Fruit fly (Drosophila melanogaster): ENCODE measurements around the gene CG15385.

Gene CG15385

dm6 chr2L:2180120-2180539 lies 32.2 kb downstream of the CG15385 start (continued):
- TF ChIP-seq klu (GFP tag; IDR thresholded peaks at IDR 0.05) (peak; percentile 64), CG12236 (GFP tag; optimal IDR thresholded peaks at IDR 0.05) (peak; percentile 44), h (optimal IDR thresholded peaks at IDR 0.05) (no peak), yki (optimal IDR thresholded peaks at IDR 0.05) (no peak), Usf (GFP tag; optimal IDR thresholded peaks at IDR 0.05) (peak; percentile 47), B-H2 (GFP tag; optimal IDR thresholded peaks at IDR 0.05) (no peak), Bdp1 (GFP tag; optimal IDR thresholded peaks at IDR 0.05) (peak; percentile 61), CG1832 (GFP tag; optimal IDR thresholded peaks at IDR 0.05) (no peak), CG14710 (tag; optimal IDR thresholded peaks at IDR 0.05) (peak; percentile 92), nom (GFP tag; optimal IDR thresholded peaks at IDR 0.05) (peak; percentile 78), Atf-2 (GFP tag; optimal IDR thresholded peaks at IDR 0.05) (peak; percentile 61), CG11696 (GFP tag; IDR thresholded peaks at IDR 0.05) (peak; percentile 85), CG3163 (GFP tag; optimal IDR thresholded peaks at IDR 0.05) (peak; percentile 9), Neu2 (GFP tag; optimal IDR thresholded peaks at IDR 0.05; ENCODE audit: borderline replicate concordance) (no peak), CG10543 (GFP tag; optimal IDR thresholded peaks at IDR 0.05) (peak; percentile 10), CG10565 (GFP tag; optimal IDR thresholded peaks at IDR 0.05) (peak; percentile 42), CG12104 (GFP tag; optimal IDR thresholded peaks at IDR 0.05) (peak; percentile 74), Ptx1 (GFP tag; IDR thresholded peaks at IDR 0.05) (peak; percentile 92), CG30403 (GFP tag; optimal IDR thresholded peaks at IDR 0.05) (peak; percentile 88), Hmx (GFP tag; optimal IDR thresholded peaks at IDR 0.05) (peak; percentile 49), zen (tag; optimal IDR thresholded peaks at IDR 0.05) (peak; percentile 93), CG9932 (GFP tag; IDR thresholded peaks at IDR 0.05) (peak; percentile 73), CG17802 (tag; optimal IDR thresholded peaks at IDR 0.05) (peak; percentile 75), Gug (GFP tag; IDR thresholded peaks at IDR 0.05) (peak; percentile 70), Hey (tag; optimal IDR thresholded peaks at IDR 0.05) (no peak), tup (GFP tag; optimal IDR thresholded peaks at IDR 0.05) (peak; percentile 68), Aef1 (GFP tag; IDR thresholded peaks at IDR 0.05) (peak; percentile 80), sim (GFP tag; IDR thresholded peaks at IDR 0.05) (peak; percentile 76), da (GFP tag; optimal IDR thresholded peaks at IDR 0.05) (peak; percentile 51), jigr1 (GFP tag; IDR thresholded peaks at IDR 0.05) (peak; percentile 80), CG17912 (GFP tag; optimal IDR thresholded peaks at IDR 0.05) (no peak), danr (GFP tag; IDR thresholded peaks at IDR 0.05) (peak; percentile 70), stwl (tag; optimal IDR thresholded peaks at IDR 0.05) (no peak), Lpt (GFP tag; optimal IDR thresholded peaks at IDR 0.05) (no peak), CG13296 (GFP tag; optimal IDR thresholded peaks at IDR 0.05) (peak; percentile 72), gt (GFP tag; IDR thresholded peaks at IDR 0.05) (peak; percentile 67), Eip74EF (GFP tag; optimal IDR thresholded peaks at IDR 0.05) (peak in 1 of 2 experiments; percentile 92), NC2β (GFP tag; optimal IDR thresholded peaks at IDR 0.05) (peak; percentile 79), CG9727 (GFP tag; optimal IDR thresholded peaks at IDR 0.05) (peak; percentile 89), exex (tag; optimal IDR thresholded peaks at IDR 0.05) (peak; percentile 52), CG10462 (GFP tag; optimal IDR thresholded peaks at IDR 0.05) (peak; percentile 54), dmrt99B (tag; optimal IDR thresholded peaks at IDR 0.05) (peak; percentile 96), CG17568 (GFP tag; optimal IDR thresholded peaks at IDR 0.05) (peak; percentile 81), Fer3 (tag; optimal IDR thresholded peaks at IDR 0.05) (peak; percentile 88), dati (GFP tag; IDR thresholded peaks at IDR 0.05) (peak; percentile 89), ash1 (GFP tag; optimal IDR thresholded peaks at IDR 0.05) (no peak), ERR (GFP tag; optimal IDR thresholded peaks at IDR 0.05) (peak; percentile 59), HLHmδ (GFP tag; optimal IDR thresholded peaks at IDR 0.05) (no peak), CG18599 (GFP tag; optimal IDR thresholded peaks at IDR 0.05) (peak; percentile 89), CG10654 (GFP tag; optimal IDR thresholded peaks at IDR 0.05) (peak; percentile 83), inv (GFP tag; IDR thresholded peaks at IDR 0.05; ENCODE audit: partially characterized antibody) (no peak), Dfd (GFP tag; optimal IDR thresholded peaks at IDR 0.05) (no peak)
